Worm (Caenorhabditis elegans): ENCODE results near the gene C43G2.3.

DNA sequence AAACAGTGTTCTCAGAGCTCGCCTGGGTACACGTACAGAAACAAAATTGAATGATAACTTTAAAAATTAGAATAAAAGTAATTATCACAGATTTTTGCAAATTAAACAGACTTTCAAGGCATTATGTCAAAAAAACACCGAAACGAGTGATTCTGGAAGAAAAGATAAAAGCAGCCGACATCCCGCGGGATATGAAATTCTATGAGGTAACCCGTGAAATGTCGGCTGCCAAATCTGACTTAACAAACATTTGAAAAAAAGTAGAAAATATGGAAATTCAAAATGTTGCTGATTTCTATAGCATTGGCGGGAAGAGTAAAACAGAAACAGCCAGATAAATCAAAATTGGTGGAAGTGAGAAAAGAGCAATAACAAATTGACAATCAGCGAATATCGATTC, 12.4 kb upstream of the C43G2.3 start:
- no peak for TF ChIP-seq ama-1 (optimal IDR thresholded peaks at IDR 0.05)
- no peak for TF ChIP-seq attf-4 (tag; optimal IDR thresholded peaks at IDR 0.05)
- TF ChIP-seq unc-39 (tag; optimal IDR thresholded peaks at IDR 0.05), result no peak
- no peak for TF ChIP-seq unc-62 (GFP tag; optimal IDR thresholded peaks at IDR 0.05 in 1 of 2)
- no peak for TF ChIP-seq unc-62 (tag; optimal IDR thresholded peaks at IDR 0.05)
- TF ChIP-seq ces-1 (GFP tag; optimal IDR thresholded peaks at IDR 0.05), result no peak
